Fruit fly (Drosophila melanogaster) whole organism, embryonic: ENCODE results near the gene CG14535.
A peak's percentile ranks its signal among the peaks of the same experiment; 100 is the strongest.

Experiments
- C15 ChIP-seq: fragments of 200-800 bp; sonication (Bioruptor generic); IDR thresholded peaks from 3 replicates; pipeline ENCODE4 v1.3.6; 2022; ENCODE audit warnings: missing biosample characterization, missing genetic modification characterization
- CG10274 ChIP-seq: fragments of 200-800 bp; sonication (Bioruptor generic); optimal IDR thresholded peaks from 3 replicates; lab custom pipeline; 2017; ENCODE audit warnings: missing biosample characterization, mild to moderate bottlenecking, missing genetic modification characterization
- CG10366 ChIP-seq: fragments of 200-800 bp; sonication (Bioruptor generic); IDR thresholded peaks from 2 replicates; pipeline ENCODE4 v1.3.6; 2022; ENCODE audit warnings: missing biosample characterization, missing genetic modification characterization
- CG11504 ChIP-seq: fragments of 200-800 bp; sonication (Bioruptor generic); optimal IDR thresholded peaks from 3 replicates; lab custom pipeline; 2019; ENCODE audit warnings: missing biosample characterization, mild to moderate bottlenecking, missing genetic modification characterization, moderate library complexity
- CG13296 ChIP-seq: fragments of 200-800 bp; sonication (Bioruptor generic); optimal IDR thresholded peaks from 3 replicates; lab custom pipeline; 2018; ENCODE audit warnings: missing biosample characterization, mild to moderate bottlenecking, missing genetic modification characterization
- CG13424 ChIP-seq: fragments of 200-800 bp; sonication (Bioruptor generic); optimal IDR thresholded peaks from 2 replicates; lab custom pipeline; 2019; ENCODE audit warnings: missing biosample characterization, mild to moderate bottlenecking, missing genetic modification characterization, moderate library complexity
- CG13775 ChIP-seq: fragments of 200-800 bp; sonication (Bioruptor generic); optimal IDR thresholded peaks from 3 replicates; lab custom pipeline; 2017; ENCODE audit warnings: missing biosample characterization, mild to moderate bottlenecking, missing genetic modification characterization
- CG13894 ChIP-seq: fragments of 200-800 bp; sonication (Bioruptor generic); optimal IDR thresholded peaks from 3 replicates; lab custom pipeline; 2018; ENCODE audit warnings: missing biosample characterization, mild to moderate bottlenecking, missing genetic modification characterization, moderate library complexity
- CG15073 ChIP-seq: fragments of 200-800 bp; sonication (Bioruptor generic); optimal IDR thresholded peaks from 2 replicates; lab custom pipeline; 2016; ENCODE audit warnings: missing biosample characterization, missing genetic modification characterization
- CG17912 ChIP-seq: fragments of 200-800 bp; sonication (Bioruptor generic); optimal IDR thresholded peaks from 2 replicates; lab custom pipeline; 2018; ENCODE audit warnings: missing biosample characterization, mild to moderate bottlenecking, missing genetic modification characterization
- CG18619 ChIP-seq: fragments of 200-800 bp; sonication (Bioruptor generic); optimal IDR thresholded peaks from 3 replicates; lab custom pipeline; 2017; ENCODE audit warnings: missing biosample characterization, mild to moderate bottlenecking, missing genetic modification characterization
- CG32532 ChIP-seq: fragments of 200-800 bp; sonication (Bioruptor generic); IDR thresholded peaks from 2 replicates; pipeline ENCODE4 v1.3.6; 2022; ENCODE audit warnings: missing biosample characterization, missing genetic modification characterization
- CG4424 ChIP-seq: fragments of 200-800 bp; sonication (Bioruptor generic); optimal IDR thresholded peaks from 3 replicates; lab custom pipeline; 2016; ENCODE audit warnings: missing biosample characterization, missing genetic modification characterization
- CG5245 ChIP-seq: fragments of 200-800 bp; sonication (Bioruptor generic); optimal IDR thresholded peaks from 3 replicates; lab custom pipeline; 2016; ENCODE audit warnings: missing biosample characterization, missing genetic modification characterization
- CG6272 ChIP-seq: fragments of 200-800 bp; sonication (Bioruptor generic); IDR thresholded peaks from 2 replicates; pipeline ENCODE4 v1.3.6; 2022; ENCODE audit warnings: missing biosample characterization, missing genetic modification characterization
- CG6689 ChIP-seq: fragments of 200-800 bp; sonication (Bioruptor generic); IDR thresholded peaks from 2 replicates; pipeline ENCODE4 v1.3.6; 2022; ENCODE audit warnings: missing biosample characterization, missing genetic modification characterization
- CG6854 ChIP-seq: fragments of 200-800 bp; sonication (Bioruptor generic); optimal IDR thresholded peaks from 3 replicates; lab custom pipeline; 2017; ENCODE audit warnings: missing biosample characterization, mild to moderate bottlenecking, missing genetic modification characterization
- CG7357 ChIP-seq: fragments of 200-800 bp; sonication (Bioruptor generic); IDR thresholded peaks from 3 replicates; pipeline ENCODE4 v1.3.6; 2022; ENCODE audit warnings: missing biosample characterization, missing genetic modification characterization
- CG7372 ChIP-seq: fragments of 200-800 bp; sonication (Bioruptor generic); IDR thresholded peaks from 2 replicates; pipeline ENCODE4 v1.3.6; 2022; ENCODE audit warnings: missing biosample characterization, missing genetic modification characterization
- CG8290 ChIP-seq, 3 experiments: fragments of 200-800 bp; sonication (Bioruptor generic); optimal IDR thresholded peaks; 2 replicates each; lab custom pipeline; 2016 to 2019; ENCODE audit warnings: missing biosample characterization in 3 of 3, missing genetic modification characterization in 3 of 3, mild to moderate bottlenecking in 2 of 3, moderate library complexity in 1 of 3
- CG8924 ChIP-seq: fragments of 200-800 bp; optimal IDR thresholded peaks from 3 replicates; lab custom pipeline; 2019; ENCODE audit warnings: missing biosample characterization, mild to moderate bottlenecking, missing genetic modification characterization, moderate library complexity
- CoRest ChIP-seq: fragments of 200-800 bp; sonication (Bioruptor generic); optimal IDR thresholded peaks from 3 replicates; lab custom pipeline; 2018; ENCODE audit warnings: missing biosample characterization, mild to moderate bottlenecking, missing genetic modification characterization, moderate library complexity
- Deaf1 ChIP-seq: fragments of 200-800 bp; optimal IDR thresholded peaks from 3 replicates; lab custom pipeline; 2019; ENCODE audit warnings: missing biosample characterization, mild to moderate bottlenecking, missing genetic modification characterization, moderate library complexity
- E2f2 ChIP-seq: fragments of 200-800 bp; sonication (Bioruptor generic); IDR thresholded peaks from 2 replicates; pipeline ENCODE4 v1.3.6; 2022; ENCODE audit warnings: missing biosample characterization, missing genetic modification characterization
- Gug ChIP-seq: fragments of 200-800 bp; sonication (Bioruptor generic); IDR thresholded peaks from 4 replicates; pipeline ENCODE4 v1.3.6; 2022; ENCODE audit warnings: missing biosample characterization, missing genetic modification characterization
- Hsf ChIP-seq: fragments of 200-800 bp; sonication (Bioruptor generic); optimal IDR thresholded peaks from 3 replicates; lab custom pipeline; 2016; ENCODE audit warnings: missing biosample characterization, missing genetic modification characterization
- Med ChIP-seq: fragments of 200-800 bp; sonication (Bioruptor generic); peaks from one replicate; lab custom pipeline; 2016; ENCODE audit warnings: missing biosample characterization, missing genetic modification characterization, mild to moderate bottlenecking, inconsistent platforms, moderate library complexity
- Opbp ChIP-seq: fragments of 200-800 bp; sonication (Bioruptor generic); IDR thresholded peaks from 3 replicates; pipeline ENCODE4 v1.3.6; 2022; ENCODE audit warnings: missing biosample characterization, missing genetic modification characterization; ENCODE audit not compliant: partially characterized antibody
- Ptx1 ChIP-seq: fragments of 200-800 bp; sonication (Bioruptor generic); IDR thresholded peaks from 2 replicates; pipeline ENCODE4 v1.3.6; 2022; ENCODE audit warnings: missing biosample characterization, missing genetic modification characterization
- Rfx ChIP-seq: fragments of 200-800 bp; sonication (Bioruptor generic); IDR thresholded peaks from 2 replicates; pipeline ENCODE4 v1.3.6; 2022; ENCODE audit warnings: missing biosample characterization, missing genetic modification characterization
- Sox100B ChIP-seq: fragments of 200-800 bp; sonication (Bioruptor generic); optimal IDR thresholded peaks from 3 replicates; lab custom pipeline; 2018; ENCODE audit warnings: missing biosample characterization, mild to moderate bottlenecking, missing genetic modification characterization
- Ssrp ChIP-seq: fragments of 200-800 bp; sonication (Bioruptor generic); optimal IDR thresholded peaks from 2 replicates; lab custom pipeline; 2018; ENCODE audit warnings: missing biosample characterization, mild to moderate bottlenecking, missing genetic modification characterization, moderate library complexity
- Usf ChIP-seq: fragments of 200-800 bp; sonication (Bioruptor generic); optimal IDR thresholded peaks from 2 replicates; lab custom pipeline; 2017; ENCODE audit warnings: missing genotype, missing biosample characterization, missing genetic modification characterization
- abd-A ChIP-seq: fragments of 200-800 bp; sonication (Bioruptor generic); optimal IDR thresholded peaks from 3 replicates; lab custom pipeline; 2019; ENCODE audit warnings: missing biosample characterization, mild to moderate bottlenecking, missing genetic modification characterization, moderate library complexity
- chinmo ChIP-seq: fragments of 200-800 bp; sonication (Bioruptor generic); IDR thresholded peaks from 4 replicates; pipeline ENCODE4 v1.3.6; 2022; ENCODE audit warnings: missing biosample characterization, missing genetic modification characterization; ENCODE audit not compliant: partially characterized antibody
- da ChIP-seq: fragments of 200-800 bp; sonication (Bioruptor generic); optimal IDR thresholded peaks from 2 replicates; lab custom pipeline; 2016; ENCODE audit warnings: missing biosample characterization, missing genetic modification characterization
- eve ChIP-seq, 2 experiments: fragments of >200 bp; optimal IDR thresholded peaks; 2 replicates each; lab custom pipeline; 2017; ENCODE audit warnings: missing biosample characterization in 2 of 2, missing genetic modification characterization in 2 of 2
- ewg ChIP-seq: fragments of 200-800 bp; sonication (Bioruptor generic); optimal IDR thresholded peaks from 3 replicates; lab custom pipeline; 2017; ENCODE audit warnings: mild to moderate bottlenecking, missing biosample characterization, missing genetic modification reagents, missing genetic modification characterization
- fd102C ChIP-seq: fragments of 200-800 bp; sonication (Bioruptor generic); optimal IDR thresholded peaks from 2 replicates; lab custom pipeline; 2018; ENCODE audit warnings: missing biosample characterization, mild to moderate bottlenecking, missing genetic modification characterization, moderate library complexity
- gem ChIP-seq: fragments of 200-800 bp; sonication (Bioruptor generic); optimal IDR thresholded peaks from 2 replicates; lab custom pipeline; 2019; ENCODE audit warnings: missing biosample characterization, mild to moderate bottlenecking, missing genetic modification characterization, moderate library complexity
- kni ChIP-seq: fragments of 200-800 bp; sonication (Bioruptor generic); optimal IDR thresholded peaks from 3 replicates; lab custom pipeline; 2017; ENCODE audit warnings: mild to moderate bottlenecking, missing biosample characterization, missing genetic modification reagents, missing genetic modification characterization
- lmd ChIP-seq: fragments of 200-800 bp; sonication (Bioruptor generic); IDR thresholded peaks from 2 replicates; pipeline ENCODE4 v1.3.6; 2022; ENCODE audit warnings: missing biosample characterization, missing genetic modification characterization
- prd ChIP-seq, 3 experiments: fragments of >200 bp in 2 of 3; fragments of 200-800 bp in 1 of 3; sonication (Bioruptor generic) in 1 of 3; optimal IDR thresholded peaks in 2 of 3; IDR thresholded peaks in 1 of 3; 2 replicates in 2 of 3; 3 replicates in 1 of 3; pipeline versions ENCODE4 v1.3.6 to Lab custom; 2017 to 2022; ENCODE audit warnings: missing biosample characterization in 1 of 3, missing genetic modification characterization in 1 of 3
- sisA ChIP-seq: fragments of 200-800 bp; sonication (Bioruptor generic); IDR thresholded peaks from 2 replicates; pipeline ENCODE4 v1.3.6; 2022; ENCODE audit warnings: missing biosample characterization, missing genetic modification characterization
- slou ChIP-seq: fragments of 200-800 bp; sonication (Bioruptor generic); optimal IDR thresholded peaks from 3 replicates; lab custom pipeline; 2016; ENCODE audit warnings: missing biosample characterization, missing genetic modification characterization
- sqz ChIP-seq: fragments of 200-800 bp; sonication (Bioruptor generic); optimal IDR thresholded peaks from 3 replicates; lab custom pipeline; 2018; ENCODE audit warnings: missing biosample characterization, mild to moderate bottlenecking, missing genetic modification characterization
- tup ChIP-seq: fragments of 200-800 bp; sonication (Bioruptor generic); optimal IDR thresholded peaks from 2 replicates; lab custom pipeline; 2016; ENCODE audit warnings: missing biosample characterization, mild to moderate bottlenecking, missing genetic modification characterization, moderate library complexity
- zfh1 ChIP-seq: fragments of 200-800 bp; sonication (Bioruptor generic); IDR thresholded peaks from 3 replicates; pipeline ENCODE4 v1.3.6; 2022; ENCODE audit warnings: missing biosample characterization, missing genetic modification characterization

The CG14535 gene

dm6 chr2L:7871821-7872524, 16.7 kb upstream of the CG14535 start (continued):
- peak in 1 of 2 experiments; percentile 51 for TF ChIP-seq eve (GFP tag; optimal IDR thresholded peaks at IDR 0.05; lab: Kevin White, UChicago)
- peak; percentile 34 for TF ChIP-seq CG4424 (GFP tag; lab: Kevin White, UChicago)
- peak; percentile 47; the same call in 1 of the 2 replicates for TF ChIP-seq lmd
- peak; percentile 42; the same call in 1 of the 2 replicates for TF ChIP-seq CG32532 (GFP tag; lab: Robert Waterston, UW)
- 0 out of 2 replicates have a peak, but pooled peaks have one; percentile 6 for TF ChIP-seq CG6689
- peak; percentile 65 for TF ChIP-seq CG8924
- TF ChIP-seq CG7372, result no peak
- TF ChIP-seq CG17912 (GFP tag; lab: Kevin White, UChicago), result no peak
- TF ChIP-seq C15 (GFP tag; lab: Robert Waterston, UW), result no peak
- TF ChIP-seq ewg (GFP tag; lab: Kevin White, UChicago), result no peak
- peak; percentile 65 for TF ChIP-seq CG11504 (tag; lab: Kevin White, UChicago)
- peak; percentile 54 for TF ChIP-seq CG18619 (GFP tag; lab: Kevin White, UChicago)
- peak; percentile 11; the same call in 1 of the 2 replicates for TF ChIP-seq E2f2 (GFP tag; lab: Robert Waterston, UW)
- peak; percentile 24; the same call in 1 of the 2 replicates for TF ChIP-seq sisA (GFP tag; lab: Robert Waterston, UW)
- TF ChIP-seq CoRest (tag; lab: Kevin White, UChicago), result peak; percentile 71
- TF ChIP-seq Hsf (GFP tag; lab: Kevin White, UChicago), result peak; percentile 25
- TF ChIP-seq kni (GFP tag; lab: Kevin White, UChicago), result peak; percentile 73
- no peak for TF ChIP-seq prd (optimal IDR thresholded peaks at IDR 0.05; lab: Kevin White, UChicago)
- 0 out of 3 replicates have a peak, but pooled peaks have one; percentile 8 for TF ChIP-seq prd (GFP tag; IDR thresholded peaks at IDR 0.05; lab: Robert Waterston, UW)
- TF ChIP-seq Gug (GFP tag; lab: Robert Waterston, UW), result peak; percentile 19; the same call in 1 of the 4 replicates
- TF ChIP-seq CG13775, result peak; percentile 15
- peak; percentile 34 for TF ChIP-seq CG13296
- TF ChIP-seq CG6854 (GFP tag; lab: Kevin White, UChicago), result peak; percentile 39
- peak; percentile 71 for TF ChIP-seq CG13424
- TF ChIP-seq da (GFP tag; lab: Kevin White, UChicago), result no peak
- no peak for TF ChIP-seq CG5245 (GFP tag; lab: Kevin White, UChicago)
- TF ChIP-seq gem (tag; lab: Kevin White, UChicago), result peak; percentile 79
- 0 out of 3 replicates have a peak, but pooled peaks have one; percentile 38 for TF ChIP-seq CG7357 (GFP tag; lab: Robert Waterston, UW)
- TF ChIP-seq slou (GFP tag; lab: Kevin White, UChicago), result peak; percentile 46
- 0 out of 4 replicates have a peak, but pooled peaks have one; percentile 34 for TF ChIP-seq chinmo (GFP tag; lab: Robert Waterston, UW)
- peak; percentile 26 for TF ChIP-seq Ssrp (tag; lab: Kevin White, UChicago)
- TF ChIP-seq Ptx1 (GFP tag; lab: Robert Waterston, UW), result peak; percentile 57
- peak; percentile 27; the same call in 1 of the 2 replicates for TF ChIP-seq Rfx (GFP tag; lab: Robert Waterston, UW)
- peak; percentile 8 for TF ChIP-seq Usf (GFP tag; lab: Kevin White, UChicago)
- TF ChIP-seq Sox100B (GFP tag; lab: Kevin White, UChicago), result peak; percentile 44
- no peak for TF ChIP-seq CG10366 (GFP tag; lab: Robert Waterston, UW)

- TF ChIP-seq abd-A (tag; lab: Kevin White, UChicago), result peak; percentile 65
- no peak for TF ChIP-seq CG8290 (GFP tag; optimal IDR thresholded peaks at IDR 0.05; lab: Kevin White, UChicago)
- peak in 1 of 2 experiments; percentile 7 for TF ChIP-seq CG8290 (tag; optimal IDR thresholded peaks at IDR 0.05; lab: Kevin White, UChicago)
- no peak for TF ChIP-seq fd102C (GFP tag; lab: Kevin White, UChicago)
- no peak for TF ChIP-seq da (GFP tag; lab: Kevin White, UChicago)
- no peak for TF ChIP-seq CG15073
- TF ChIP-seq zfh1 (GFP tag; lab: Robert Waterston, UW), result no peak
- TF ChIP-seq sqz (GFP tag; lab: Kevin White, UChicago), result no peak
- TF ChIP-seq Opbp (GFP tag; lab: Robert Waterston, UW), result 0 out of 3 replicates have a peak, but pooled peaks have one; percentile 10
- TF ChIP-seq Med (GFP tag; lab: Kevin White, UChicago), result peak; percentile 50
- TF ChIP-seq CG6272, result 0 out of 2 replicates have a peak, but pooled peaks have one; percentile 7
- no peak for TF ChIP-seq tup (GFP tag; lab: Kevin White, UChicago)
- TF ChIP-seq chinmo (GFP tag; lab: Robert Waterston, UW), result 0 out of 4 replicates have a peak, but pooled peaks have one; percentile 24
- peak; percentile 50 for TF ChIP-seq CG10274 (GFP tag; lab: Kevin White, UChicago)
- peak; percentile 6 for TF ChIP-seq CG13894 (tag; lab: Kevin White, UChicago)
- peak; percentile 11 for TF ChIP-seq Deaf1 (tag; lab: Kevin White, UChicago)
These were observed 16.1 kb upstream of the CG14535 start, which contains the start of gene Proc for dm6 chr2L:7871332-7871731. Proc (minus strand) TSS chr2L:7871432.
